Fruit fly (Drosophila melanogaster) whole organism, embryonic: ENCODE data around the gene CG32568.

Source experiments
- Abd-B ChIP-seq: fragments of 200-800 bp; sonication (Bioruptor generic); optimal IDR thresholded peaks from 2 replicates; lab custom pipeline; 2018; ENCODE audit warnings: missing biosample characterization, mild to moderate bottlenecking, missing genetic modification characterization, moderate library complexity
- Bdp1 ChIP-seq: fragments of 200-800 bp; sonication (Bioruptor generic); optimal IDR thresholded peaks from 3 replicates; lab custom pipeline; 2016; ENCODE audit warnings: missing biosample characterization, missing genetic modification characterization
- Bteb2 ChIP-seq: fragments of 200-800 bp; sonication (Bioruptor generic); optimal IDR thresholded peaks from 2 replicates; lab custom pipeline; 2016; ENCODE audit warnings: missing biosample characterization, missing genetic modification characterization
- C15 ChIP-seq: fragments of 200-800 bp; sonication (Bioruptor generic); IDR thresholded peaks from 3 replicates; pipeline ENCODE4 v1.3.6; 2022; ENCODE audit warnings: missing biosample characterization, missing genetic modification characterization
- CG10147 ChIP-seq: fragments of 200-800 bp; sonication (Bioruptor generic); optimal IDR thresholded peaks from 2 replicates; lab custom pipeline; 2019; ENCODE audit warnings: missing biosample characterization, mild to moderate bottlenecking, missing genetic modification characterization, moderate library complexity
- CG11247 ChIP-seq: fragments of 200-800 bp; sonication (Bioruptor generic); IDR thresholded peaks from 2 replicates; pipeline ENCODE4 v1.3.6; 2022; ENCODE audit warnings: missing biosample characterization, missing genetic modification characterization
- CG12071 ChIP-seq: fragments of 200-800 bp; sonication (Bioruptor generic); optimal IDR thresholded peaks from 3 replicates; lab custom pipeline; 2018; ENCODE audit warnings: missing biosample characterization, mild to moderate bottlenecking, missing genetic modification characterization
- CG12155 ChIP-seq: fragments of 200-800 bp; sonication (Bioruptor generic); optimal IDR thresholded peaks from 3 replicates; lab custom pipeline; 2016; ENCODE audit warnings: missing biosample characterization, missing genetic modification characterization
- CG12236 ChIP-seq: fragments of 200-800 bp; sonication (Bioruptor generic); optimal IDR thresholded peaks from 2 replicates; lab custom pipeline; 2016; ENCODE audit warnings: missing biosample characterization, missing genetic modification characterization
- CG12299 ChIP-seq: fragments of 200-800 bp; sonication (Bioruptor generic); optimal IDR thresholded peaks from 2 replicates; lab custom pipeline; 2018; ENCODE audit warnings: missing biosample characterization, mild to moderate bottlenecking, missing genetic modification characterization
- CG12659 ChIP-seq: fragments of 200-800 bp; sonication (Bioruptor generic); optimal IDR thresholded peaks from 3 replicates; lab custom pipeline; 2017; ENCODE audit warnings: mild to moderate bottlenecking, missing biosample characterization, missing genetic modification reagents, missing genetic modification characterization
- CG14667 ChIP-seq: fragments of 200-800 bp; sonication (Bioruptor generic); IDR thresholded peaks from 2 replicates; pipeline ENCODE4 v1.3.6; 2022; ENCODE audit warnings: missing biosample characterization, missing genetic modification characterization
- CG15696 ChIP-seq: fragments of 200-800 bp; sonication (Bioruptor generic); optimal IDR thresholded peaks from 2 replicates; lab custom pipeline; 2019; ENCODE audit warnings: missing biosample characterization, mild to moderate bottlenecking, missing genetic modification characterization, moderate library complexity
- CG17186 ChIP-seq: fragments of 200-800 bp; sonication (Bioruptor generic); optimal IDR thresholded peaks from 3 replicates; lab custom pipeline; 2017; ENCODE audit warnings: missing biosample characterization, missing genetic modification reagents, missing genetic modification characterization
- CG17912 ChIP-seq: fragments of 200-800 bp; sonication (Bioruptor generic); optimal IDR thresholded peaks from 2 replicates; lab custom pipeline; 2018; ENCODE audit warnings: missing biosample characterization, mild to moderate bottlenecking, missing genetic modification characterization
- CG18764 ChIP-seq: fragments of 200-800 bp; sonication (Bioruptor generic); optimal IDR thresholded peaks from 3 replicates; lab custom pipeline; 2016; ENCODE audit warnings: missing biosample characterization, missing genetic modification characterization
- CG31441 ChIP-seq: fragments of 200-800 bp; sonication (Bioruptor generic); IDR thresholded peaks from 2 replicates; pipeline ENCODE4 v1.3.6; 2022; ENCODE audit warnings: missing biosample characterization, missing genetic modification characterization
- CG3163 ChIP-seq: fragments of 200-800 bp; sonication (Bioruptor generic); optimal IDR thresholded peaks from 3 replicates; lab custom pipeline; 2016; ENCODE audit warnings: missing biosample characterization, missing genetic modification characterization
- CG34376 ChIP-seq: fragments of 200-800 bp; sonication (Bioruptor generic); optimal IDR thresholded peaks from 2 replicates; lab custom pipeline; 2018; ENCODE audit warnings: missing biosample characterization, mild to moderate bottlenecking, missing genetic modification characterization
- CG34422 ChIP-seq: fragments of 200-800 bp; sonication (Bioruptor generic); IDR thresholded peaks from 3 replicates; pipeline ENCODE4 v1.3.6; 2022; ENCODE audit warnings: missing biosample characterization, missing genetic modification characterization
- CG4404 ChIP-seq: fragments of 200-800 bp; sonication (Bioruptor generic); IDR thresholded peaks from 2 replicates; pipeline ENCODE4 v1.3.6; 2022; ENCODE audit warnings: missing biosample characterization, missing genetic modification characterization
- CG4854 ChIP-seq: fragments of 200-800 bp; sonication (Bioruptor generic); optimal IDR thresholded peaks from 2 replicates; lab custom pipeline; 2016; ENCODE audit warnings: missing biosample characterization, missing genetic modification characterization, inconsistent platforms
- CG6689 ChIP-seq: fragments of 200-800 bp; sonication (Bioruptor generic); IDR thresholded peaks from 2 replicates; pipeline ENCODE4 v1.3.6; 2022; ENCODE audit warnings: missing biosample characterization, missing genetic modification characterization
- CG7745 ChIP-seq: fragments of 200-800 bp; sonication (Bioruptor generic); optimal IDR thresholded peaks from 2 replicates; lab custom pipeline; 2018; ENCODE audit warnings: missing biosample characterization, mild to moderate bottlenecking, missing genetic modification characterization, moderate library complexity
- CG9215 ChIP-seq: fragments of 200-800 bp; sonication (Bioruptor generic); IDR thresholded peaks from 2 replicates; pipeline ENCODE4 v1.3.6; 2022; ENCODE audit warnings: missing biosample characterization, missing genetic modification characterization
- CG9609 ChIP-seq: fragments of 200-800 bp; sonication (Bioruptor generic); optimal IDR thresholded peaks from 3 replicates; lab custom pipeline; 2016; ENCODE audit warnings: missing biosample characterization, missing genetic modification characterization
- CrebB ChIP-seq: fragments of 200-800 bp; sonication (Bioruptor generic); optimal IDR thresholded peaks from 3 replicates; lab custom pipeline; 2018; ENCODE audit warnings: missing biosample characterization, mild to moderate bottlenecking, missing genetic modification characterization
- Hand ChIP-seq: fragments of 200-800 bp; sonication (Bioruptor generic); optimal IDR thresholded peaks from 2 replicates; lab custom pipeline; 2017; ENCODE audit warnings: mild to moderate bottlenecking, missing biosample characterization, missing genetic modification reagents, missing genetic modification characterization
- Max ChIP-seq: fragments of 200-800 bp; sonication (Bioruptor generic); optimal IDR thresholded peaks from 2 replicates; lab custom pipeline; 2016; ENCODE audit warnings: missing biosample characterization, mild to moderate bottlenecking, missing genetic modification characterization
- Mrtf ChIP-seq: fragments of 200-800 bp; sonication (Bioruptor generic); IDR thresholded peaks from 3 replicates; pipeline ENCODE4 v1.3.6; 2022; ENCODE audit warnings: missing biosample characterization, missing genetic modification characterization
- Oaz ChIP-seq: fragments of 200-800 bp; sonication (Bioruptor generic); IDR thresholded peaks from 2 replicates; pipeline ENCODE4 v1.3.6; 2022; ENCODE audit warnings: missing biosample characterization, missing genetic modification characterization
- abd-A ChIP-seq: fragments of 200-800 bp; sonication (Bioruptor generic); optimal IDR thresholded peaks from 3 replicates; lab custom pipeline; 2019; ENCODE audit warnings: missing biosample characterization, mild to moderate bottlenecking, missing genetic modification characterization, moderate library complexity
- amos ChIP-seq: fragments of 200-800 bp; sonication (Bioruptor generic); IDR thresholded peaks from 2 replicates; pipeline ENCODE4 v1.3.6; 2022; ENCODE audit warnings: missing biosample characterization, missing genetic modification characterization; ENCODE audit not compliant: partially characterized antibody
- caup ChIP-seq: fragments of 200-800 bp; sonication (Bioruptor generic); optimal IDR thresholded peaks from 3 replicates; lab custom pipeline; 2017; ENCODE audit warnings: missing biosample characterization, mild to moderate bottlenecking, missing genetic modification characterization, moderate library complexity; ENCODE audit not compliant: severe bottlenecking
- crp ChIP-seq, 2 experiments: fragments of 200-800 bp; sonication (Bioruptor generic); optimal IDR thresholded peaks; 2 replicates in 1 of 2; 3 replicates in 1 of 2; lab custom pipeline; 2017; ENCODE audit warnings: missing biosample characterization in 2 of 2, missing genetic modification characterization in 2 of 2, mild to moderate bottlenecking in 1 of 2, moderate library complexity in 1 of 2
- dm ChIP-seq: fragments of 200-800 bp; sonication (Bioruptor generic); optimal IDR thresholded peaks from 3 replicates; lab custom pipeline; 2016; ENCODE audit warnings: missing biosample characterization, missing genetic modification characterization
- gem ChIP-seq: fragments of 200-800 bp; sonication (Bioruptor generic); optimal IDR thresholded peaks from 2 replicates; lab custom pipeline; 2019; ENCODE audit warnings: missing biosample characterization, mild to moderate bottlenecking, missing genetic modification characterization, moderate library complexity
- inv ChIP-seq: fragments of 200-800 bp; sonication (Bioruptor generic); IDR thresholded peaks from 2 replicates; pipeline ENCODE4 v1.3.6; 2022; ENCODE audit warnings: missing biosample characterization, missing genetic modification characterization; ENCODE audit not compliant: partially characterized antibody
- lmd ChIP-seq: fragments of 200-800 bp; sonication (Bioruptor generic); IDR thresholded peaks from 2 replicates; pipeline ENCODE4 v1.3.6; 2022; ENCODE audit warnings: missing biosample characterization, missing genetic modification characterization
- nerfin-2 ChIP-seq: fragments of 200-800 bp; sonication (Bioruptor generic); IDR thresholded peaks from 2 replicates; pipeline ENCODE4 v1.3.6; 2022; ENCODE audit warnings: missing biosample characterization, missing genetic modification characterization; ENCODE audit not compliant: partially characterized antibody
- nmo ChIP-seq: fragments of 200-800 bp; sonication (Bioruptor generic); optimal IDR thresholded peaks from 2 replicates; lab custom pipeline; 2018; ENCODE audit warnings: missing biosample characterization, mild to moderate bottlenecking, missing genetic modification characterization, moderate library complexity
- onecut ChIP-seq: fragments of 200-800 bp; sonication (Bioruptor generic); IDR thresholded peaks from 2 replicates; pipeline ENCODE4 v1.3.6; 2022; ENCODE audit warnings: missing biosample characterization, missing genetic modification characterization
- pan ChIP-seq, 4 experiments: fragments of >200 bp in 3 of 4; fragments of 200-800 bp in 1 of 4; sonication (Bioruptor generic) in 1 of 4; optimal IDR thresholded peaks in 3 of 4; IDR thresholded peaks in 1 of 4; 2 replicates each; pipeline versions ENCODE4 v1.3.6 to Lab custom; 2017 to 2022; ENCODE audit warnings: missing biosample characterization in 2 of 4, missing genetic modification characterization in 2 of 4, mixed read lengths in 1 of 4
- rib ChIP-seq: fragments of 200-800 bp; sonication (Bioruptor generic); IDR thresholded peaks from 2 replicates; pipeline ENCODE4 v1.3.6; 2022; ENCODE audit warnings: missing biosample characterization, missing genetic modification characterization
- scrt ChIP-seq: fragments of 200-800 bp; sonication (Bioruptor generic); optimal IDR thresholded peaks from 2 replicates; lab custom pipeline; 2018; ENCODE audit warnings: missing biosample characterization, mild to moderate bottlenecking, missing genetic modification characterization, moderate library complexity
- seq ChIP-seq: fragments of 200-800 bp; sonication (Bioruptor generic); IDR thresholded peaks from 2 replicates; pipeline ENCODE4 v1.3.6; 2022; ENCODE audit warnings: missing biosample characterization, missing genetic modification characterization
- sisA ChIP-seq: fragments of 200-800 bp; sonication (Bioruptor generic); IDR thresholded peaks from 2 replicates; pipeline ENCODE4 v1.3.6; 2022; ENCODE audit warnings: missing biosample characterization, missing genetic modification characterization
- ssp ChIP-seq: fragments of 200-800 bp; sonication (Bioruptor generic); IDR thresholded peaks from 2 replicates; pipeline ENCODE4 v1.3.6; 2022; ENCODE audit warnings: missing biosample characterization, missing genetic modification characterization
- ttk ChIP-seq: fragments of 200-800 bp; sonication (Bioruptor generic); IDR thresholded peaks from 2 replicates; pipeline ENCODE4 v2.1.2; 2022; ENCODE audit warnings: missing biosample characterization, missing genetic modification characterization
- vnd ChIP-seq: fragments of 200-800 bp; sonication (Bioruptor generic); IDR thresholded peaks from 3 replicates; pipeline ENCODE4 v1.3.6; 2022; ENCODE audit warnings: missing biosample characterization, missing genetic modification characterization; ENCODE audit not compliant: partially characterized antibody

The CG32568 gene

DNA sequence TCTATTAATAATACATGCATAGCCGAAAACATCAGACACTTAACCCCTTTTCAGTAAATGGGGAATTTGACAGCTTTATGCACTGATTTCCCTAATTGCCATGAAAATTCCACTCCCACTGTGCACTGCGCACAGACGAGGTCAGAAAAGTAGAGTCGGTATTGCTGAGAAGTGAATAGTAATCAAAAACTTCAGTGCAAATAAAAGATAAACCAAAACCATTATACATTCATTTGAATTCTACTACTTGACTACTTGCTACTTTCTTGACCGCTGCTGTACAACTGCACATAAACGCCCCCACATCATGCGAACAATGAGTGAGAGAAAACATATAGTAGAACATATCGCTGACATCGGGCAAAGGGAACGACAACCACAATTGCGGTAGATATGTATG lies 49.3 kb upstream of the CG32568 start (continued):
- TF ChIP-seq C15 (GFP tag; lab: Robert Waterston, UW) (peak; percentile 53; the same call in 1 of the 3 replicates), CG12071 (peak; percentile 88), CG17186 (GFP tag; lab: Kevin White, UChicago) (peak; percentile 35), caup (GFP tag; lab: Kevin White, UChicago) (peak; percentile 77), CG18764 (GFP tag; lab: Kevin White, UChicago) (peak; percentile 81), Bteb2 (GFP tag; lab: Kevin White, UChicago) (peak; percentile 67), onecut (GFP tag; lab: Robert Waterston, UW) (peak; percentile 84), amos (no peak), CG9609 (peak; percentile 82), CG6689 (GFP tag; lab: Robert Waterston, UW) (peak; percentile 89), CG34422 (GFP tag; lab: Robert Waterston, UW) (peak; percentile 83; the same call in 2 of the 3 replicates), inv (GFP tag; lab: Robert Waterston, UW) (no peak), CG15696 (peak; percentile 50), Max (GFP tag; lab: Kevin White, UChicago) (peak; percentile 56), lmd (GFP tag; lab: Robert Waterston, UW) (peak; percentile 83), Abd-B (peak; percentile 76), dm (GFP tag; lab: Kevin White, UChicago) (peak; percentile 36), ttk (GFP tag; lab: Robert Waterston, UW) (peak; percentile 90), CG17912 (GFP tag; lab: Kevin White, UChicago) (no peak), Oaz (GFP tag; lab: Robert Waterston, UW) (peak; percentile 70), scrt (GFP tag; lab: Kevin White, UChicago) (peak; percentile 39), gem (tag; lab: Kevin White, UChicago) (peak; percentile 88), vnd (GFP tag; lab: Robert Waterston, UW) (no peak), CG31441 (GFP tag; lab: Robert Waterston, UW) (peak; percentile 86), abd-A (peak; percentile 22), crp (GFP tag; optimal IDR thresholded peaks at IDR 0.05; lab: Kevin White, UChicago) (peak in 1 of 2 experiments; percentile 32), rib (GFP tag; lab: Robert Waterston, UW) (peak; percentile 40; the same call in 1 of the 2 replicates), Mrtf (GFP tag; lab: Robert Waterston, UW) (peak; percentile 79), pan (optimal IDR thresholded peaks at IDR 0.05; lab: Kevin White, UChicago) (no peak), pan (GFP tag; optimal IDR thresholded peaks at IDR 0.05 in 1 of 2, IDR thresholded peaks at IDR 0.05 in 1 of 2) (peak in 1 of 2 experiments; percentile 88), CG12155 (peak; percentile 58), CG12236 (GFP tag; lab: Kevin White, UChicago) (peak; percentile 70), seq (GFP tag; lab: Robert Waterston, UW) (peak; percentile 84), CrebB (tag; lab: Kevin White, UChicago) (peak; percentile 74), CG3163 (peak; percentile 52), nerfin-2 (GFP tag; lab: Robert Waterston, UW) (no peak), Hand (no peak), CG34376 (no peak), CG4854 (GFP tag; lab: Kevin White, UChicago) (peak; percentile 70), CG12659 (GFP tag; lab: Kevin White, UChicago) (peak; percentile 76), CG9215 (peak; percentile 65), Bdp1 (GFP tag; lab: Kevin White, UChicago) (peak; percentile 73), ssp (peak; percentile 76), CG14667 (GFP tag; lab: Robert Waterston, UW) (peak; percentile 84), CG12299 (peak; percentile 42), CG7745 (tag; lab: Kevin White, UChicago) (no peak), CG4404 (GFP tag; lab: Robert Waterston, UW) (peak; percentile 67), nmo (GFP tag; lab: Kevin White, UChicago) (peak; percentile 88), sisA (GFP tag; lab: Robert Waterston, UW) (peak; percentile 85), CG10147 (GFP tag; lab: Kevin White, UChicago) (peak; percentile 67), CG11247 (GFP tag; lab: Robert Waterston, UW) (peak; percentile 76)
